Fruit fly (Drosophila melanogaster) whole organism, pupa: ENCODE measurements around the gene gry.

Experiments used
- CG10348 ChIP-seq: fragments of 200-800 bp; sonication (Bioruptor generic); IDR thresholded peaks from 2 replicates; pipeline ENCODE4 v1.3.6; 2022; ENCODE audit warnings: missing biosample characterization, missing genetic modification characterization
- CG12605 ChIP-seq: fragments of 200-800 bp; sonication (Bioruptor generic); IDR thresholded peaks from 2 replicates; pipeline ENCODE4 v1.3.6; 2022; ENCODE audit warnings: missing biosample characterization, missing genetic modification characterization
- CG13204 ChIP-seq: fragments of 200-800 bp; sonication (Bioruptor generic); optimal IDR thresholded peaks from 2 replicates; lab custom pipeline; 2018; ENCODE audit warnings: missing biosample characterization, mild to moderate bottlenecking, missing genetic modification characterization, moderate library complexity
- CG14655 ChIP-seq: fragments of 200-800 bp; sonication (Bioruptor generic); optimal IDR thresholded peaks from 3 replicates; lab custom pipeline; 2017; ENCODE audit warnings: mild to moderate bottlenecking, missing biosample characterization, missing genetic modification reagents, missing genetic modification characterization
- CG15710 ChIP-seq: fragments of 200-800 bp; sonication (Bioruptor generic); optimal IDR thresholded peaks from 2 replicates; lab custom pipeline; 2018; ENCODE audit warnings: missing biosample characterization, mild to moderate bottlenecking, missing genetic modification characterization, moderate library complexity
- CG17806 ChIP-seq: fragments of 200-800 bp; sonication (Bioruptor generic); optimal IDR thresholded peaks from 2 replicates; lab custom pipeline; 2018; ENCODE audit warnings: missing biosample characterization, mild to moderate bottlenecking, missing genetic modification characterization, moderate library complexity
- CG32121 ChIP-seq: fragments of 200-800 bp; sonication (Bioruptor generic); IDR thresholded peaks from 2 replicates; pipeline ENCODE4 v1.3.6; 2022; ENCODE audit warnings: missing biosample characterization, missing genetic modification characterization
- CG34367 ChIP-seq: fragments of 200-800 bp; sonication (Bioruptor generic); optimal IDR thresholded peaks from 2 replicates; lab custom pipeline; 2018; ENCODE audit warnings: missing biosample characterization, mild to moderate bottlenecking, missing genetic modification characterization
- CG4496 ChIP-seq: fragments of 200-800 bp; sonication (Bioruptor generic); IDR thresholded peaks from 3 replicates; pipeline ENCODE4 v1.3.6; 2022; ENCODE audit warnings: missing biosample characterization, missing genetic modification characterization
- CG8159 ChIP-seq: fragments of 200-800 bp; sonication (Bioruptor generic); optimal IDR thresholded peaks from 3 replicates; lab custom pipeline; 2018; ENCODE audit warnings: missing biosample characterization, mild to moderate bottlenecking, missing genetic modification characterization, moderate library complexity
- CG8301 ChIP-seq: fragments of 200-800 bp; sonication (Bioruptor generic); optimal IDR thresholded peaks from 2 replicates; lab custom pipeline; 2018; ENCODE audit warnings: missing biosample characterization, mild to moderate bottlenecking, missing genetic modification characterization
- CG9948 ChIP-seq: fragments of 200-800 bp; sonication (Bioruptor generic); optimal IDR thresholded peaks from 2 replicates; lab custom pipeline; 2018; ENCODE audit warnings: missing biosample characterization, mild to moderate bottlenecking, missing genetic modification characterization, moderate library complexity
- D1 ChIP-seq: fragments of 200-800 bp; sonication (Bioruptor generic); optimal IDR thresholded peaks from 2 replicates; lab custom pipeline; 2018; ENCODE audit warnings: missing biosample characterization, mild to moderate bottlenecking, missing genetic modification characterization, moderate library complexity
- EcR ChIP-seq: fragments of 200-800 bp; sonication (Bioruptor generic); optimal IDR thresholded peaks from 3 replicates; lab custom pipeline; 2019; ENCODE audit warnings: missing biosample characterization, missing genetic modification characterization, mild to moderate bottlenecking, moderate library complexity, missing genetic modification reagents
- Ets98B ChIP-seq: fragments of 200-800 bp; sonication (Bioruptor generic); IDR thresholded peaks from 2 replicates; pipeline ENCODE4 v1.3.6; 2022; ENCODE audit warnings: missing biosample characterization, missing genetic modification characterization
- Pif1A ChIP-seq: fragments of 200-800 bp; sonication (Bioruptor generic); optimal IDR thresholded peaks from 3 replicates; lab custom pipeline; 2016; ENCODE audit warnings: missing biosample characterization, missing genetic modification characterization
- Pif1B ChIP-seq: fragments of 200-800 bp; sonication (Bioruptor generic); optimal IDR thresholded peaks from 3 replicates; lab custom pipeline; 2016; ENCODE audit warnings: missing biosample characterization, missing genetic modification characterization
- Snoo ChIP-seq: fragments of 200-800 bp; sonication (Bioruptor generic); optimal IDR thresholded peaks from 3 replicates; lab custom pipeline; 2017; ENCODE audit warnings: missing biosample characterization, mild to moderate bottlenecking, missing genetic modification characterization, inconsistent platforms
- fd96Ca ChIP-seq: fragments of 200-800 bp; sonication (Bioruptor generic); IDR thresholded peaks from 3 replicates; pipeline ENCODE4 v1.3.6; 2022; ENCODE audit warnings: missing biosample characterization, missing genetic modification characterization
- gl ChIP-seq: fragments of 200-800 bp; sonication (Bioruptor generic); optimal IDR thresholded peaks from 2 replicates; lab custom pipeline; 2018; ENCODE audit warnings: missing biosample characterization, mild to moderate bottlenecking, missing genetic modification characterization
- rn ChIP-seq: fragments of 200-800 bp; sonication (Bioruptor generic); IDR thresholded peaks from 2 replicates; pipeline ENCODE4 v1.3.6; 2022; ENCODE audit warnings: missing biosample characterization, missing genetic modification characterization

Gene gry

DNA sequence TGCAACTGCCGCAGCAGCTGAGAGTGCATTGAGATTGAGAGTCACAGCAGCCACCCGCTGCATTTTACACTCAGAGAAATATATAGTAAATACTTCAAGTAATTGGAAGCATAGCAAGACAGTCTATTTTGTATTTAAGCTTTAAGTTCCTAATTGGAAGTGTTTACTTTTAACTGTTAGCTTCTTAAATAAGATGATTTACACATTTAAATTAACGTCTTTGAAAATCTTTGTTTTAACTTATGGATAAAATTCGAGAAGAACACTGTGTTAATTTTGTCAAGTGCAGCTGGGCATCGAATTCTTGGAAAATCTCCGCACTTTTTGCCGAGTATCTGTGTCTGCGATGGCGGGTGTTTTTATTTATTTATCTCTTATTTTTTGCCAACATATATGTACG is 60.8 kb downstream of the gry start:
- TF ChIP-seq CG8301 (tag; lab: Kevin White, UChicago) (peak; percentile 79), CG32121 (peak; percentile 93), CG15710 (tag; lab: Kevin White, UChicago) (peak; percentile 94), Snoo (peak; percentile 80), CG17806 (tag; lab: Kevin White, UChicago) (peak; percentile 90), CG13204 (GFP tag; lab: Kevin White, UChicago) (peak; percentile 88), Pif1B (GFP tag; lab: Kevin White, UChicago) (peak; percentile 87), Pif1A (peak; percentile 90), D1 (tag; lab: Kevin White, UChicago) (peak; percentile 50), EcR (GFP tag; lab: Kevin White, UChicago) (peak; percentile 76), Ets98B (GFP tag; lab: Robert Waterston, UW) (peak; percentile 94), CG8159 (tag; lab: Kevin White, UChicago) (peak; percentile 93), fd96Ca (GFP tag; lab: Robert Waterston, UW) (peak; percentile 90), CG9948 (tag; lab: Kevin White, UChicago) (peak; percentile 89), CG10348 (0 out of 2 replicates have a peak, but pooled peaks have one; percentile 28), CG14655 (GFP tag; lab: Kevin White, UChicago) (peak; percentile 82), CG34367 (tag; lab: Kevin White, UChicago) (peak; percentile 90), rn (GFP tag; lab: Robert Waterston, UW) (peak; percentile 78), gl (tag; lab: Kevin White, UChicago) (peak; percentile 84), CG12605 (GFP tag; lab: Robert Waterston, UW) (peak; percentile 83), CG4496 (GFP tag; lab: Robert Waterston, UW) (peak; percentile 89)
